Fruit fly (Drosophila melanogaster) S2 (cell line): ENCODE data around the gene CG32313.

Experiments used
- CG8478 ChIP-seq: fragments of >200 bp; optimal IDR thresholded peaks from 2 replicates; lab custom pipeline; 2018
- CTCF ChIP-seq, 2 experiments: fragments of >200 bp; optimal IDR thresholded peaks; 2 replicates each; lab custom pipeline; 2018

dm6 chr3L:1576489-1577106, 31.1 kb upstream of the CG32313 start, which contains the start of gene CG13917:
- TF ChIP-seq CG8478 = no peak
- TF ChIP-seq CTCF (optimal IDR thresholded peaks at IDR 0.05; lab: Kevin White, UChicago) = peak in 1 of 2 experiments; percentile 54
